Worm (Caenorhabditis elegans): Measurements from ENCODE around the gene C12D5.10.

C12D5.10 gene

ce11 chrV:7723967-7724544 is 30.8 kb upstream of the C12D5.10 start, which contains the start of the genes ZK105.6 and ZK105.8:
ZK105.6 (minus strand) TSS chrV:7724067.
ZK105.8 (plus strand) TSS chrV:7724494.
- TF ChIP-seq unc-42 (tag; optimal IDR thresholded peaks at IDR 0.05) (peak; percentile 18), ceh-22 (tag; optimal IDR thresholded peaks at IDR 0.05) (no peak)

ce11 chrV:7721945-7722344 is 28.7 kb upstream of the C12D5.10 start, which contains the start of gene ZK105.14:
ZK105.14 (minus strand) TSS chrV:7722045.
- no peak for TF ChIP-seq syd-9 (tag; optimal IDR thresholded peaks at IDR 0.05)
- no peak for TF ChIP-seq ceh-34 (tag; optimal IDR thresholded peaks at IDR 0.05)
- TF ChIP-seq pha-4 (tag; optimal IDR thresholded peaks at IDR 0.05), result no peak
- no peak for TF ChIP-seq dmd-4 (tag; optimal IDR thresholded peaks at IDR 0.05; ENCODE audit: borderline replicate concordance)
- TF ChIP-seq pqm-1 (tag; optimal IDR thresholded peaks at IDR 0.05), result no peak
- TF ChIP-seq zip-5 (tag; optimal IDR thresholded peaks at IDR 0.05), result no peak
- no peak for TF ChIP-seq ceh-18 (tag; optimal IDR thresholded peaks at IDR 0.05)
- no peak for TF ChIP-seq ceh-31 (tag; optimal IDR thresholded peaks at IDR 0.05)
- no peak for TF ChIP-seq hlh-15 (tag; optimal IDR thresholded peaks at IDR 0.05)
- no peak for TF ChIP-seq mec-3 (tag; optimal IDR thresholded peaks at IDR 0.05; ENCODE audit: borderline replicate concordance)

- TF ChIP-seq ceh-2 (tag; optimal IDR thresholded peaks at IDR 0.05), result no peak
- no peak for TF ChIP-seq syd-9 (tag; optimal IDR thresholded peaks at IDR 0.05)
- TF ChIP-seq ceh-34 (tag; optimal IDR thresholded peaks at IDR 0.05), result no peak
- no peak for TF ChIP-seq eyg-1 (tag; optimal IDR thresholded peaks at IDR 0.05)
These were observed 24.3 kb upstream of the C12D5.10 start, which contains the start of gene ZK105.5 for ce11 chrV:7717629-7718028. ZK105.5 (minus strand) TSS chrV:7717729.

- TF ChIP-seq C08G9.2 (tag; optimal IDR thresholded peaks at IDR 0.05), result no peak
- TF ChIP-seq ceh-22 (tag; optimal IDR thresholded peaks at IDR 0.05), result no peak
- TF ChIP-seq unc-42 (tag; optimal IDR thresholded peaks at IDR 0.05), result no peak
- TF ChIP-seq elt-2 (tag; optimal IDR thresholded peaks at IDR 0.05), result no peak
- no peak for TF ChIP-seq hlh-30 (tag; optimal IDR thresholded peaks at IDR 0.05; ENCODE audit: insufficient read depth)
- no peak for TF ChIP-seq ceh-19 (GFP tag; optimal IDR thresholded peaks at IDR 0.05)
These were observed 22.7 kb upstream of the C12D5.10 start, which contains the start of gene ZK105.12 for ce11 chrV:7716034-7716433. ZK105.12 (minus strand) TSS chrV:7716134.

ce11 chrV:7713691-7714090 is 20.4 kb upstream of the C12D5.10 start, which contains the start of gene ZK105.1:
ZK105.1 (plus strand) TSS chrV:7713991.
- no peak for TF ChIP-seq hlh-30 (tag; optimal IDR thresholded peaks at IDR 0.05; ENCODE audit: insufficient read depth)
- TF ChIP-seq pha-4 (tag; optimal IDR thresholded peaks at IDR 0.05), result no peak

ce11 chrV:7713072-7713471 is 19.8 kb upstream of the C12D5.10 start, which contains the start of gene ZK105.13:
ZK105.13 (minus strand) TSS chrV:7713172.
- no peak for TF ChIP-seq sdc-2 (tag; optimal IDR thresholded peaks at IDR 0.05)

ce11 chrV:7708525-7708924 is 15.2 kb upstream of the C12D5.10 start, which contains the start of gene ZK105.11:
ZK105.11 (minus strand) TSS chrV:7708625.
- TF ChIP-seq C38D4.7 (GFP tag; optimal IDR thresholded peaks at IDR 0.05) (no peak), dmd-4 (tag; optimal IDR thresholded peaks at IDR 0.05; ENCODE audit: borderline replicate concordance) (no peak), ztf-16 (tag; optimal IDR thresholded peaks at IDR 0.05) (no peak), hlh-15 (tag; optimal IDR thresholded peaks at IDR 0.05) (no peak), tbx-7 (tag; optimal IDR thresholded peaks at IDR 0.05) (no peak), nhr-232 (tag; optimal IDR thresholded peaks at IDR 0.05) (no peak), ceh-34 (tag; optimal IDR thresholded peaks at IDR 0.05) (no peak), ceh-2 (tag; optimal IDR thresholded peaks at IDR 0.05) (no peak), sox-2 (GFP tag; IDR thresholded peaks at IDR 0.05) (no peak), ceh-22 (tag; optimal IDR thresholded peaks at IDR 0.05) (no peak), mec-3 (tag; optimal IDR thresholded peaks at IDR 0.05; ENCODE audit: borderline replicate concordance) (no peak), odd-2 (tag; optimal IDR thresholded peaks at IDR 0.05) (no peak), Y22D7AL.16 (tag; optimal IDR thresholded peaks at IDR 0.05) (no peak)
